Worm (Caenorhabditis elegans) whole organism, L4 larva: Measurements from ENCODE around the gene H05C05.2.
"Not testable (repeated sequence)": the region's sequence is repeated elsewhere in the genome, so short reads cannot be mapped to it uniquely, and the experiment has no call there.

Experiments used
- R02D3.7 ChIP-seq: fragments of 150-350 bp; sonication (generic microtip); optimal IDR thresholded peaks from 3 replicates; lab custom pipeline; 2014; ENCODE audit warnings: missing biosample characterization, missing genetic modification characterization
- Y75B8A.6 ChIP-seq: fragments of 200-800 bp; sonication (Bioruptor generic); IDR thresholded peaks from 2 replicates; pipeline ENCODE4 v1.3.6; 2022; ENCODE audit warnings: missing genetic modification reagents, missing genetic modification characterization, missing compliant biosample characterization
- ces-1 ChIP-seq: fragments of 150-350 bp; sonication (generic microtip); optimal IDR thresholded peaks from 4 replicates; lab custom pipeline; 2014; ENCODE audit warnings: missing biosample characterization, missing genetic modification reagents, missing genetic modification characterization
- nhr-76 ChIP-seq: fragments of 150-350 bp; optimal IDR thresholded peaks from 2 replicates; lab custom pipeline; 2014; ENCODE audit warnings: missing biosample characterization, missing genetic modification characterization
- snpc-4 ChIP-seq: fragments of 150-350 bp; optimal IDR thresholded peaks from 2 replicates; lab custom pipeline; 2014; ENCODE audit warnings: missing biosample characterization, missing genetic modification characterization

ce11 chrIII:2960740-2961361 lies 4.6 kb downstream of the H05C05.2 start:
- not testable (repeated sequence) for TF ChIP-seq snpc-4 (tag; lab: Kevin White, UChicago); R02D3.7 (tag; lab: Kevin White, UChicago); Y75B8A.6 (GFP tag; lab: Robert Waterston, UW); ces-1 (GFP tag; lab: Kevin White, UChicago); nhr-76
